Fruit fly (Drosophila melanogaster): ENCODE measurements around the gene spartin.

spartin gene

dm6 chr3R:4663068-4663467 lies 8.5 kb downstream of the spartin start (continued):
- TF ChIP-seq jigr1 (GFP tag; IDR thresholded peaks at IDR 0.05) (no peak; the same call in 2 of the 3 replicates), CG10654 (GFP tag; optimal IDR thresholded peaks at IDR 0.05) (peak; percentile 77), CG16779 (GFP tag; IDR thresholded peaks at IDR 0.05) (no peak), CG3065 (GFP tag; optimal IDR thresholded peaks at IDR 0.05) (no peak), HLHmδ (GFP tag; optimal IDR thresholded peaks at IDR 0.05) (no peak), CG17568 (GFP tag; optimal IDR thresholded peaks at IDR 0.05) (peak; percentile 54), Awh (GFP tag; IDR thresholded peaks at IDR 0.05) (peak; percentile 70), phol (tag; optimal IDR thresholded peaks at IDR 0.05) (peak; percentile 92), PHDP (tag; optimal IDR thresholded peaks at IDR 0.05) (peak; percentile 77), nom (GFP tag; optimal IDR thresholded peaks at IDR 0.05) (no peak), CG17186 (GFP tag; optimal IDR thresholded peaks at IDR 0.05) (peak; percentile 32), CG10147 (GFP tag; optimal IDR thresholded peaks at IDR 0.05) (peak; percentile 68), CG7839 (tag; optimal IDR thresholded peaks at IDR 0.05) (peak; percentile 80), B-H1 (GFP tag; IDR thresholded peaks at IDR 0.05) (peak; percentile 71; the same call in 2 of the 3 replicates), slbo (GFP tag; IDR thresholded peaks at IDR 0.05) (peak; percentile 60), MBD-R2 (GFP tag; IDR thresholded peaks at IDR 0.05) (peak; percentile 28; the same call in 1 of the 2 replicates), CG17361 (GFP tag; IDR thresholded peaks at IDR 0.05) (peak; percentile 91), kay (GFP tag; optimal IDR thresholded peaks at IDR 0.05) (peak; percentile 56), chif (GFP tag; optimal IDR thresholded peaks at IDR 0.05) (peak; percentile 60 to 69), danr (GFP tag; IDR thresholded peaks at IDR 0.05) (peak; percentile 21; the same call in 1 of the 2 replicates), TFAM (GFP tag; optimal IDR thresholded peaks at IDR 0.05) (peak; percentile 48), Dref (GFP tag; IDR thresholded peaks at IDR 0.05) (no peak), CG12219 (GFP tag; optimal IDR thresholded peaks at IDR 0.05) (peak; percentile 52), Aef1 (GFP tag; IDR thresholded peaks at IDR 0.05) (peak; percentile 68), salm (tag; optimal IDR thresholded peaks at IDR 0.05) (peak; percentile 59), so (GFP tag; IDR thresholded peaks at IDR 0.05) (peak; percentile 34; the same call in 1 of the 3 replicates), Trl (optimal IDR thresholded peaks at IDR 0.05) (no peak), Trl (GFP tag; optimal IDR thresholded peaks at IDR 0.05) (peak; percentile 72), CG31388 (GFP tag; optimal IDR thresholded peaks at IDR 0.05) (peak; percentile 61), nerfin-1 (tag; optimal IDR thresholded peaks at IDR 0.05) (peak; percentile 82), CG3281 (GFP tag; optimal IDR thresholded peaks at IDR 0.05) (peak; percentile 60), ac (GFP tag; optimal IDR thresholded peaks at IDR 0.05) (peak; percentile 68), CG6683 (GFP tag; optimal IDR thresholded peaks at IDR 0.05) (peak; percentile 51), mirr (GFP tag; optimal IDR thresholded peaks at IDR 0.05) (no peak), CG12299 (tag; optimal IDR thresholded peaks at IDR 0.05) (peak; percentile 24), Eip74EF (GFP tag; optimal IDR thresholded peaks at IDR 0.05) (peak in 1 of 2 experiments; percentile 14), CG10321 (GFP tag; IDR thresholded peaks at IDR 0.05) (no peak), CG11093 (GFP tag; IDR thresholded peaks at IDR 0.05) (peak; percentile 78), NfI (GFP tag; optimal IDR thresholded peaks at IDR 0.05) (peak; percentile 35), run (tag; optimal IDR thresholded peaks at IDR 0.05) (peak; percentile 29), nerfin-2 (GFP tag; IDR thresholded peaks at IDR 0.05; ENCODE audit: partially characterized antibody) (no peak), CG1024 (GFP tag; IDR thresholded peaks at IDR 0.05) (peak; percentile 87), Dll (GFP tag; IDR thresholded peaks at IDR 0.05; ENCODE audit: partially characterized antibody) (no peak), cato (GFP tag; optimal IDR thresholded peaks at IDR 0.05; ENCODE audit: borderline replicate concordance) (peak; percentile 21), en (GFP tag; optimal IDR thresholded peaks at IDR 0.05) (no peak), wor (GFP tag; IDR thresholded peaks at IDR 0.05) (peak; percentile 63), CG5245 (GFP tag; optimal IDR thresholded peaks at IDR 0.05) (peak; percentile 68), Fer3 (tag; optimal IDR thresholded peaks at IDR 0.05) (peak; percentile 69), otp (GFP tag; IDR thresholded peaks at IDR 0.05) (peak; percentile 74; the same call in 2 of the 3 replicates), schlank (tag; optimal IDR thresholded peaks at IDR 0.05) (no peak), Antp (GFP tag; optimal IDR thresholded peaks at IDR 0.05) (peak; percentile 60)

Data from whole organism, embryonic.